Worm (Caenorhabditis elegans) whole organism, young adult: ENCODE measurements around the gene Y37H2A.7.

Experiments
- B0019.2 ChIP-seq: fragments of 200-800 bp; sonication (Bioruptor generic); conservative IDR thresholded peaks from 2 replicates; pipeline ENCODE4 v1.3.6; 2022; ENCODE audit warnings: missing genetic modification reagents, missing genetic modification characterization, missing compliant biosample characterization
- F37B4.10 ChIP-seq: fragments of 200-800 bp; sonication (Bioruptor generic); IDR thresholded peaks from 2 replicates; pipeline ENCODE4 v1.3.6; 2022; ENCODE audit warnings: missing genetic modification characterization, missing compliant biosample characterization
- F57A8.1 ChIP-seq: fragments of 200-800 bp; sonication (Bioruptor generic); optimal IDR thresholded peaks from 2 replicates; lab custom pipeline; 2018; ENCODE audit warnings: mild to moderate bottlenecking, missing genetic modification characterization, moderate library complexity, missing compliant biosample characterization
- bed-2 ChIP-seq: fragments of 200-800 bp; sonication (Bioruptor generic); IDR thresholded peaks from 2 replicates; pipeline ENCODE4 v1.3.6; 2022; ENCODE audit warnings: missing genetic modification reagents, missing genetic modification characterization, missing compliant biosample characterization
- ets-4 ChIP-seq: fragments of 200-800 bp; sonication (Bioruptor generic); optimal IDR thresholded peaks from 2 replicates; lab custom pipeline; 2018; ENCODE audit warnings: mild to moderate bottlenecking, missing genetic modification characterization, missing compliant biosample characterization
- snpc-4 ChIP-seq, 5 experiments: fragments of 150-350 bp in 1 of 5; sonication (generic microtip) in 4 of 5; optimal IDR thresholded peaks; 2 replicates each; lab custom pipeline; 2014 to 2018; ENCODE audit warnings: missing genetic modification characterization in 5 of 5, missing biosample characterization in 3 of 5, antibody characterized with exemption in 2 of 5, mild to moderate bottlenecking in 2 of 5, missing compliant biosample characterization in 2 of 5, missing genotype in 2 of 5, moderate library complexity in 2 of 5, missing genetic modification reagents in 1 of 5
- zfh-2 ChIP-seq: fragments of 200-800 bp; sonication (Bioruptor generic); conservative IDR thresholded peaks from 2 replicates; pipeline ENCODE4 v1.3.6; 2022; ENCODE audit warnings: missing genetic modification reagents, missing genetic modification characterization, missing compliant biosample characterization

ce11 chrV:18178659-18179058 is 44.4 kb upstream of the Y37H2A.7 start, which contains the start of gene C31G12.4:
- TF ChIP-seq B0019.2: no peak
- no peak for TF ChIP-seq ets-4
- TF ChIP-seq zfh-2: no peak
- TF ChIP-seq bed-2 (GFP tag; lab: Robert Waterston, UW): no peak
- no peak for TF ChIP-seq snpc-4 (GFP tag; optimal IDR thresholded peaks at IDR 0.05; lab: Kevin White, UChicago)
- TF ChIP-seq snpc-4 (tag; optimal IDR thresholded peaks at IDR 0.05; lab: Kevin White, UChicago): no peak
- TF ChIP-seq F57A8.1 (GFP tag; lab: Kevin White, UChicago): no peak
- no peak for TF ChIP-seq F37B4.10 (GFP tag; lab: Robert Waterston, UW)
